Fruit fly (Drosophila melanogaster) whole organism, embryonic: ENCODE results near the gene CG9992.

ENCODE experiments used
- CG10366 ChIP-seq: fragments of 200-800 bp; sonication (Bioruptor generic); IDR thresholded peaks from 2 replicates; pipeline ENCODE4 v1.3.6; 2022; ENCODE audit warnings: missing biosample characterization, missing genetic modification characterization
- CG11456 ChIP-seq: fragments of 200-800 bp; sonication (Bioruptor generic); IDR thresholded peaks from 3 replicates; pipeline ENCODE4 v1.3.6; 2022; ENCODE audit warnings: missing biosample characterization, missing genetic modification characterization
- CG11504 ChIP-seq: fragments of 200-800 bp; sonication (Bioruptor generic); optimal IDR thresholded peaks from 3 replicates; lab custom pipeline; 2019; ENCODE audit warnings: missing biosample characterization, mild to moderate bottlenecking, missing genetic modification characterization, moderate library complexity
- CG11723 ChIP-seq: fragments of 200-800 bp; sonication (Bioruptor generic); optimal IDR thresholded peaks from 2 replicates; lab custom pipeline; 2017; ENCODE audit warnings: missing biosample characterization, mild to moderate bottlenecking, missing genetic modification characterization
- CG12391 ChIP-seq: fragments of 200-800 bp; sonication (Bioruptor generic); optimal IDR thresholded peaks from 3 replicates; lab custom pipeline; 2018; ENCODE audit warnings: missing biosample characterization, mild to moderate bottlenecking, missing genetic modification characterization, moderate library complexity
- CG12744 ChIP-seq: fragments of 200-800 bp; sonication (Bioruptor generic); optimal IDR thresholded peaks from 2 replicates; lab custom pipeline; 2016; ENCODE audit warnings: missing biosample characterization, missing genetic modification characterization
- CG13287 ChIP-seq: fragments of 200-800 bp; sonication (Bioruptor generic); IDR thresholded peaks from 2 replicates; pipeline ENCODE4 v1.3.6; 2022; ENCODE audit warnings: missing biosample characterization, missing genetic modification characterization; ENCODE audit not compliant: partially characterized antibody
- CG18764 ChIP-seq: fragments of 200-800 bp; sonication (Bioruptor generic); optimal IDR thresholded peaks from 3 replicates; lab custom pipeline; 2016; ENCODE audit warnings: missing biosample characterization, missing genetic modification characterization
- CG2889 ChIP-seq: fragments of 200-800 bp; sonication (Bioruptor generic); IDR thresholded peaks from 3 replicates; pipeline ENCODE4 v1.3.6; 2022; ENCODE audit warnings: missing biosample characterization, missing genetic modification characterization
- CG31441 ChIP-seq: fragments of 200-800 bp; sonication (Bioruptor generic); IDR thresholded peaks from 2 replicates; pipeline ENCODE4 v1.3.6; 2022; ENCODE audit warnings: missing biosample characterization, missing genetic modification characterization
- CG33213 ChIP-seq: fragments of 200-800 bp; sonication (Bioruptor generic); optimal IDR thresholded peaks from 3 replicates; lab custom pipeline; 2016; ENCODE audit warnings: missing biosample characterization, missing genetic modification characterization
- CG34376 ChIP-seq: fragments of 200-800 bp; sonication (Bioruptor generic); optimal IDR thresholded peaks from 2 replicates; lab custom pipeline; 2018; ENCODE audit warnings: missing biosample characterization, mild to moderate bottlenecking, missing genetic modification characterization
- CG4328 ChIP-seq: fragments of 200-800 bp; sonication (Bioruptor generic); optimal IDR thresholded peaks from 3 replicates; lab custom pipeline; 2017; ENCODE audit warnings: missing biosample characterization, missing genetic modification reagents, missing genetic modification characterization
- CG4707 ChIP-seq: fragments of 200-800 bp; sonication (Bioruptor generic); optimal IDR thresholded peaks from 2 replicates; lab custom pipeline; 2018; ENCODE audit warnings: missing biosample characterization, mild to moderate bottlenecking, missing genetic modification characterization, moderate library complexity
- CG6854 ChIP-seq: fragments of 200-800 bp; sonication (Bioruptor generic); optimal IDR thresholded peaks from 3 replicates; lab custom pipeline; 2017; ENCODE audit warnings: missing biosample characterization, mild to moderate bottlenecking, missing genetic modification characterization
- CG7987 ChIP-seq: fragments of 200-800 bp; sonication (Bioruptor generic); optimal IDR thresholded peaks from 2 replicates; lab custom pipeline; 2018; ENCODE audit warnings: missing biosample characterization, mild to moderate bottlenecking, missing genetic modification characterization, moderate library complexity
- CG8388 ChIP-seq: fragments of 200-800 bp; sonication (Bioruptor generic); optimal IDR thresholded peaks from 2 replicates; lab custom pipeline; 2019; ENCODE audit warnings: missing biosample characterization, mild to moderate bottlenecking, missing genetic modification characterization, moderate library complexity
- CG9797 ChIP-seq: fragments of 200-800 bp; sonication (Bioruptor generic); optimal IDR thresholded peaks from 3 replicates; lab custom pipeline; 2018; ENCODE audit warnings: missing biosample characterization, mild to moderate bottlenecking, missing genetic modification characterization
- CG9932 ChIP-seq: fragments of 200-800 bp; sonication (Bioruptor generic); IDR thresholded peaks from 2 replicates; pipeline ENCODE4 v1.3.6; 2022; ENCODE audit warnings: missing biosample characterization, missing genetic modification characterization
- D ChIP-seq, 2 experiments: fragments of 200-800 bp in 1 of 2; fragments of >200 bp in 1 of 2; sonication (Bioruptor generic) in 1 of 2; optimal IDR thresholded peaks; 2 replicates in 1 of 2; 3 replicates in 1 of 2; lab custom pipeline; 2017; ENCODE audit warnings: mild to moderate bottlenecking in 1 of 2, missing biosample characterization in 1 of 2, missing genetic modification characterization in 1 of 2, missing genetic modification reagents in 1 of 2
- Dfd ChIP-seq, 2 experiments: fragments of >200 bp; optimal IDR thresholded peaks; 2 replicates each; lab custom pipeline; 2017; ENCODE audit warnings: missing biosample characterization in 2 of 2, missing genetic modification characterization in 2 of 2
- Doc2 ChIP-seq: fragments of 200-800 bp; sonication (Bioruptor generic); IDR thresholded peaks from 2 replicates; pipeline ENCODE4 v1.3.6; 2022; ENCODE audit warnings: missing biosample characterization, missing genetic modification characterization
- Hmr ChIP-seq: fragments of 200-800 bp; sonication (Bioruptor generic); optimal IDR thresholded peaks from 3 replicates; lab custom pipeline; 2017; ENCODE audit warnings: mild to moderate bottlenecking, missing biosample characterization, missing genetic modification reagents, missing genetic modification characterization
- Jarid2 ChIP-seq: fragments of 200-800 bp; sonication (Bioruptor generic); optimal IDR thresholded peaks from 3 replicates; lab custom pipeline; 2017; ENCODE audit warnings: mild to moderate bottlenecking, missing biosample characterization, missing genetic modification reagents, missing genetic modification characterization
- Kr ChIP-seq: fragments of 200-800 bp; sonication (Bioruptor generic); optimal IDR thresholded peaks from 2 replicates; lab custom pipeline; 2017; ENCODE audit warnings: missing biosample characterization, mild to moderate bottlenecking, missing genetic modification characterization
- Max ChIP-seq: fragments of 200-800 bp; sonication (Bioruptor generic); optimal IDR thresholded peaks from 2 replicates; lab custom pipeline; 2016; ENCODE audit warnings: missing biosample characterization, mild to moderate bottlenecking, missing genetic modification characterization
- Sin3A ChIP-seq: fragments of >200 bp; optimal IDR thresholded peaks from 2 replicates; lab custom pipeline; 2018
- Sox102F ChIP-seq: fragments of 200-800 bp; sonication (Bioruptor generic); optimal IDR thresholded peaks from 2 replicates; lab custom pipeline; 2018; ENCODE audit warnings: missing biosample characterization, mild to moderate bottlenecking, missing genetic modification characterization, moderate library complexity
- TFAM ChIP-seq: fragments of 200-800 bp; sonication (Bioruptor generic); optimal IDR thresholded peaks from 2 replicates; lab custom pipeline; 2017; ENCODE audit warnings: missing biosample characterization, missing genetic modification characterization, inconsistent platforms
- amos ChIP-seq: fragments of 200-800 bp; sonication (Bioruptor generic); IDR thresholded peaks from 2 replicates; pipeline ENCODE4 v1.3.6; 2022; ENCODE audit warnings: missing biosample characterization, missing genetic modification characterization; ENCODE audit not compliant: partially characterized antibody
- aop ChIP-seq: fragments of 200-800 bp; sonication (Bioruptor generic); IDR thresholded peaks from 2 replicates; pipeline ENCODE4 v1.3.6; 2022; ENCODE audit warnings: missing biosample characterization, missing genetic modification characterization
- ap ChIP-seq: fragments of 200-800 bp; sonication (Bioruptor generic); IDR thresholded peaks from 2 replicates; pipeline ENCODE4 v1.3.6; 2022; ENCODE audit warnings: missing biosample characterization, missing genetic modification characterization
- ato ChIP-seq: fragments of 200-800 bp; sonication (Bioruptor generic); IDR thresholded peaks from 2 replicates; pipeline ENCODE4 v1.3.6; 2022; ENCODE audit warnings: missing biosample characterization, missing genetic modification characterization; ENCODE audit not compliant: partially characterized antibody
- bbx ChIP-seq: fragments of 200-800 bp; sonication (Bioruptor generic); IDR thresholded peaks from 2 replicates; pipeline ENCODE4 v1.3.6; 2022; ENCODE audit warnings: missing biosample characterization, missing genetic modification characterization; ENCODE audit not compliant: partially characterized antibody
- caup ChIP-seq: fragments of 200-800 bp; sonication (Bioruptor generic); optimal IDR thresholded peaks from 3 replicates; lab custom pipeline; 2017; ENCODE audit warnings: missing biosample characterization, mild to moderate bottlenecking, missing genetic modification characterization, moderate library complexity; ENCODE audit not compliant: severe bottlenecking
- dmrt11E ChIP-seq: fragments of 200-800 bp; sonication (Bioruptor generic); optimal IDR thresholded peaks from 3 replicates; lab custom pipeline; 2018; ENCODE audit warnings: missing biosample characterization, mild to moderate bottlenecking, missing genetic modification characterization, moderate library complexity
- dysf ChIP-seq: fragments of 200-800 bp; sonication (Bioruptor generic); IDR thresholded peaks from 3 replicates; pipeline ENCODE4 v1.3.6; 2022; ENCODE audit warnings: missing biosample characterization, missing genetic modification characterization
- emc ChIP-seq: fragments of 200-800 bp; sonication (Bioruptor generic); optimal IDR thresholded peaks from 2 replicates; lab custom pipeline; 2016; ENCODE audit warnings: missing biosample characterization, missing genetic modification characterization
- gem ChIP-seq: fragments of 200-800 bp; sonication (Bioruptor generic); optimal IDR thresholded peaks from 2 replicates; lab custom pipeline; 2019; ENCODE audit warnings: missing biosample characterization, mild to moderate bottlenecking, missing genetic modification characterization, moderate library complexity
- kni ChIP-seq: fragments of 200-800 bp; sonication (Bioruptor generic); optimal IDR thresholded peaks from 3 replicates; lab custom pipeline; 2017; ENCODE audit warnings: mild to moderate bottlenecking, missing biosample characterization, missing genetic modification reagents, missing genetic modification characterization
- otp ChIP-seq: fragments of 200-800 bp; sonication (Bioruptor generic); IDR thresholded peaks from 3 replicates; pipeline ENCODE4, ENCODE4 v1.3.6; 2022; ENCODE audit warnings: missing biosample characterization, missing genetic modification characterization
- pzg ChIP-seq: fragments of 200-800 bp; sonication (Bioruptor generic); optimal IDR thresholded peaks from 3 replicates; lab custom pipeline; 2018; ENCODE audit warnings: missing biosample characterization, mild to moderate bottlenecking, missing genetic modification characterization, moderate library complexity
- ro ChIP-seq: fragments of 200-800 bp; sonication (Bioruptor generic); IDR thresholded peaks from 2 replicates; pipeline ENCODE4 v1.3.6; 2022; ENCODE audit warnings: missing biosample characterization, missing genetic modification characterization
- so ChIP-seq: fragments of 200-800 bp; sonication (Bioruptor generic); IDR thresholded peaks from 3 replicates; pipeline ENCODE4 v1.3.6; 2022; ENCODE audit warnings: missing biosample characterization, missing genetic modification characterization
- sob ChIP-seq: fragments of 200-800 bp; sonication (Bioruptor generic); IDR thresholded peaks from 2 replicates; pipeline ENCODE4 v1.3.6; 2022; ENCODE audit warnings: missing biosample characterization, missing genetic modification characterization
- stc ChIP-seq: fragments of 200-800 bp; sonication (Bioruptor generic); IDR thresholded peaks from 2 replicates; pipeline ENCODE4 v1.3.6; 2022; ENCODE audit warnings: missing biosample characterization, missing genetic modification characterization
- vnd ChIP-seq: fragments of 200-800 bp; sonication (Bioruptor generic); IDR thresholded peaks from 3 replicates; pipeline ENCODE4 v1.3.6; 2022; ENCODE audit warnings: missing biosample characterization, missing genetic modification characterization; ENCODE audit not compliant: partially characterized antibody
- wdn ChIP-seq: fragments of 200-800 bp; sonication (Bioruptor generic); IDR thresholded peaks from 2 replicates; pipeline ENCODE4 v1.3.6; 2022; ENCODE audit warnings: missing biosample characterization, missing genetic modification characterization

CG9992 gene

dm6 chrX:16332615-16333288 lies 52.0 kb downstream of the CG9992 start (continued):
- TF ChIP-seq bbx (GFP tag; lab: Robert Waterston, UW) (no peak), wdn (GFP tag; lab: Robert Waterston, UW) (peak; percentile 88), Hmr (GFP tag; lab: Kevin White, UChicago) (peak; percentile 98), Jarid2 (peak; percentile 83), CG12744 (GFP tag; lab: Kevin White, UChicago) (peak; percentile 91), CG9932 (GFP tag; lab: Robert Waterston, UW) (peak; percentile 88), CG10366 (GFP tag; lab: Robert Waterston, UW) (peak; percentile 85), Sox102F (peak; percentile 95), stc (GFP tag; lab: Robert Waterston, UW) (peak; percentile 91), CG34376 (GFP tag; lab: Kevin White, UChicago) (peak; percentile 98), Max (GFP tag; lab: Kevin White, UChicago) (peak; percentile 97), Doc2 (no peak), vnd (GFP tag; lab: Robert Waterston, UW) (no peak), dmrt11E (tag; lab: Kevin White, UChicago) (peak; percentile 96), CG11723 (peak; percentile 94), Kr (peak; percentile 62), CG2889 (peak; percentile 80), CG4328 (GFP tag; lab: Kevin White, UChicago) (peak; percentile 96), CG11504 (tag; lab: Kevin White, UChicago) (peak; percentile 97), CG12391 (tag; lab: Kevin White, UChicago) (peak; percentile 97), CG4707 (GFP tag; lab: Kevin White, UChicago) (peak; percentile 88), aop (GFP tag; lab: Robert Waterston, UW) (peak; percentile 43; the same call in 1 of the 2 replicates), sob (GFP tag; lab: Robert Waterston, UW) (peak; percentile 89), CG9797 (peak; percentile 49), kni (GFP tag; lab: Kevin White, UChicago) (peak; percentile 94), pzg (GFP tag; lab: Kevin White, UChicago) (peak; percentile 19), Sin3A (lab: Kevin White, UChicago) (no peak), CG33213 (GFP tag; lab: Kevin White, UChicago) (peak; percentile 92), CG11456 (GFP tag; lab: Robert Waterston, UW) (peak; percentile 87), TFAM (peak; percentile 75), otp (GFP tag; lab: Robert Waterston, UW) (peak; percentile 89; the same call in 2 of the 3 replicates), ap (GFP tag; lab: Robert Waterston, UW) (peak; percentile 73), emc (peak; percentile 90), CG31441 (GFP tag; lab: Robert Waterston, UW) (peak; percentile 97), CG13287 (no peak; the same call in 1 of the 2 replicates), gem (tag; lab: Kevin White, UChicago) (peak; percentile 98), ro (GFP tag; lab: Robert Waterston, UW) (peak; percentile 82), CG18764 (GFP tag; lab: Kevin White, UChicago) (peak; percentile 87), CG8388 (peak; percentile 96), ato (GFP tag; lab: Robert Waterston, UW) (no peak), caup (GFP tag; lab: Kevin White, UChicago) (peak; percentile 95), so (GFP tag; lab: Robert Waterston, UW) (peak; percentile 94), CG6854 (GFP tag; lab: Kevin White, UChicago) (peak; percentile 95), amos (GFP tag; lab: Robert Waterston, UW) (no peak), Dfd (GFP tag; optimal IDR thresholded peaks at IDR 0.05; lab: Kevin White, UChicago) (no peak), dysf (GFP tag; lab: Robert Waterston, UW) (peak; percentile 96), CG7987 (peak; percentile 92), D (optimal IDR thresholded peaks at IDR 0.05; lab: Kevin White, UChicago) (no peak), D (GFP tag; optimal IDR thresholded peaks at IDR 0.05; lab: Kevin White, UChicago) (peak; percentile 96)
